Worm (Caenorhabditis elegans) whole organism, late embryonic: ENCODE measurements around the gene srx-97.

Experiments
- C38D4.7 ChIP-seq: fragments of 200-800 bp; sonication (Bioruptor generic); optimal IDR thresholded peaks from 2 replicates; lab custom pipeline; 2018; ENCODE audit warnings: mild to moderate bottlenecking, missing genetic modification characterization, moderate library complexity, missing compliant biosample characterization
- K09A11.1 ChIP-seq: sonication (generic microtip); optimal IDR thresholded peaks from 2 replicates; lab custom pipeline; 2017; ENCODE audit warnings: antibody characterized with exemption, mild to moderate bottlenecking, missing genetic modification characterization, missing compliant biosample characterization; ENCODE audit not compliant: insufficient read depth
- T23F11.4 ChIP-seq: fragments of 200-800 bp; sonication (Bioruptor generic); optimal IDR thresholded peaks from 2 replicates; lab custom pipeline; 2018; ENCODE audit warnings: mild to moderate bottlenecking, missing genetic modification characterization, missing compliant biosample characterization
- ceh-14 ChIP-seq: sonication (generic microtip); optimal IDR thresholded peaks from 2 replicates; lab custom pipeline; 2016; ENCODE audit warnings: missing genotype, missing genetic modification characterization, missing compliant biosample characterization
- ceh-24 ChIP-seq: sonication (generic microtip); optimal IDR thresholded peaks from 2 replicates; lab custom pipeline; 2016; ENCODE audit warnings: mild to moderate bottlenecking, missing genetic modification characterization, missing compliant biosample characterization
- ceh-30 ChIP-seq: fragments of 150-350 bp; optimal IDR thresholded peaks from 2 replicates; lab custom pipeline; 2014; ENCODE audit warnings: missing biosample characterization, missing genetic modification characterization
- ceh-45 ChIP-seq: fragments of 200-800 bp; sonication (Bioruptor generic); IDR thresholded peaks from 2 replicates; pipeline ENCODE4 v1.3.6; 2022; ENCODE audit warnings: missing genetic modification reagents, missing genetic modification characterization, missing compliant biosample characterization
- ceh-6 ChIP-seq: fragments of 200-800 bp; sonication (Bioruptor generic); optimal IDR thresholded peaks from 2 replicates; lab custom pipeline; 2018; ENCODE audit warnings: mild to moderate bottlenecking, missing genetic modification characterization, missing compliant biosample characterization
- ceh-9 ChIP-seq: sonication (generic microtip); optimal IDR thresholded peaks from 2 replicates; lab custom pipeline; 2016; ENCODE audit warnings: mild to moderate bottlenecking, missing genetic modification characterization, inconsistent platforms, missing compliant biosample characterization
- dmd-4 ChIP-seq: sonication (generic microtip); optimal IDR thresholded peaks from 2 replicates; lab custom pipeline; 2016; ENCODE audit warnings: borderline replicate concordance, missing genetic modification characterization, missing compliant biosample characterization
- elt-2 ChIP-seq: sonication (generic microtip); optimal IDR thresholded peaks from 2 replicates; lab custom pipeline; 2016; ENCODE audit warnings: missing genetic modification reagents, missing genetic modification characterization, missing compliant biosample characterization
- eyg-1 ChIP-seq: sonication (generic microtip); optimal IDR thresholded peaks from 2 replicates; lab custom pipeline; 2016; ENCODE audit warnings: missing genotype, missing genetic modification characterization, missing compliant biosample characterization
- fax-1 ChIP-seq: sonication (generic microtip); optimal IDR thresholded peaks from 2 replicates; lab custom pipeline; 2016; ENCODE audit warnings: missing genotype, missing genetic modification characterization, missing compliant biosample characterization
- fkh-10 ChIP-seq: fragments of 150-350 bp; optimal IDR thresholded peaks from 2 replicates; lab custom pipeline; 2014; ENCODE audit warnings: missing biosample characterization, missing genetic modification reagents, missing genetic modification characterization
- fkh-6 ChIP-seq: sonication (generic microtip); optimal IDR thresholded peaks from 2 replicates; lab custom pipeline; 2016; ENCODE audit warnings: missing genetic modification characterization, missing compliant biosample characterization
- hlh-13 ChIP-seq: fragments of 200-800 bp; sonication (Bioruptor generic); optimal IDR thresholded peaks from 2 replicates; lab custom pipeline; 2018; ENCODE audit warnings: mild to moderate bottlenecking, missing genetic modification characterization, missing compliant biosample characterization
- lim-6 ChIP-seq: sonication (generic microtip); optimal IDR thresholded peaks from 2 replicates; lab custom pipeline; 2016; ENCODE audit warnings: missing genetic modification characterization, missing compliant biosample characterization
- lin-11 ChIP-seq: fragments of 200-800 bp; sonication (Bioruptor generic); optimal IDR thresholded peaks from 2 replicates; lab custom pipeline; 2018; ENCODE audit warnings: mild to moderate bottlenecking, missing genetic modification characterization, missing compliant biosample characterization
- madf-2 ChIP-seq: sonication (generic microtip); optimal IDR thresholded peaks from 2 replicates; lab custom pipeline; 2017; ENCODE audit warnings: missing genetic modification characterization, missing compliant biosample characterization
- mec-3 ChIP-seq: sonication (generic microtip); optimal IDR thresholded peaks from 2 replicates; lab custom pipeline; 2016; ENCODE audit warnings: borderline replicate concordance, missing genetic modification characterization, missing compliant biosample characterization
- npax-4 ChIP-seq: sonication (generic microtip); optimal IDR thresholded peaks from 2 replicates; lab custom pipeline; 2016; ENCODE audit warnings: missing genetic modification characterization, missing compliant biosample characterization
- odd-2 ChIP-seq: sonication (generic microtip); optimal IDR thresholded peaks from 2 replicates; lab custom pipeline; 2017; ENCODE audit warnings: antibody characterized with exemption, mild to moderate bottlenecking, missing genetic modification characterization, missing compliant biosample characterization
- pag-3 ChIP-seq: sonication (generic microtip); optimal IDR thresholded peaks from 2 replicates; lab custom pipeline; 2016; ENCODE audit warnings: missing compliant biosample characterization, missing genetic modification characterization, borderline replicate concordance
- pax-1 ChIP-seq: fragments of 150-350 bp; optimal IDR thresholded peaks from 2 replicates; lab custom pipeline; 2014; ENCODE audit warnings: missing biosample characterization, missing genetic modification characterization
- pqm-1 ChIP-seq: sonication (generic microtip); optimal IDR thresholded peaks from 2 replicates; lab custom pipeline; 2016; ENCODE audit warnings: missing genetic modification characterization, missing compliant biosample characterization
- ref-2 ChIP-seq: sonication (generic microtip); optimal IDR thresholded peaks from 2 replicates; lab custom pipeline; 2016; ENCODE audit warnings: missing genetic modification characterization, missing compliant biosample characterization
- rnt-1 ChIP-seq: sonication (generic microtip); optimal IDR thresholded peaks from 2 replicates; lab custom pipeline; 2016; ENCODE audit warnings: missing genetic modification characterization, missing compliant biosample characterization
- sox-2 ChIP-seq: fragments of 200-800 bp; sonication (Bioruptor generic); IDR thresholded peaks from 2 replicates; pipeline ENCODE4 v1.3.6; 2022; ENCODE audit warnings: missing genetic modification reagents, missing genetic modification characterization, missing compliant biosample characterization
- sox-4 ChIP-seq: sonication (generic microtip); optimal IDR thresholded peaks from 2 replicates; lab custom pipeline; 2017; ENCODE audit warnings: mild to moderate bottlenecking, missing genetic modification characterization, inconsistent platforms, missing compliant biosample characterization
- syd-9 ChIP-seq: sonication (generic microtip); optimal IDR thresholded peaks from 2 replicates; lab custom pipeline; 2016; ENCODE audit warnings: mild to moderate bottlenecking, missing genetic modification characterization, moderate library complexity, missing compliant biosample characterization
- tbx-2 ChIP-seq: sonication (generic microtip); optimal IDR thresholded peaks from 2 replicates; lab custom pipeline; 2016; ENCODE audit warnings: missing genetic modification characterization, missing compliant biosample characterization
- unc-42 ChIP-seq: sonication (generic microtip); optimal IDR thresholded peaks from 2 replicates; lab custom pipeline; 2016; ENCODE audit warnings: missing genotype, missing genetic modification characterization, missing compliant biosample characterization
- zip-5 ChIP-seq: sonication (generic microtip); optimal IDR thresholded peaks from 2 replicates; lab custom pipeline; 2016; ENCODE audit warnings: missing genetic modification characterization, missing compliant biosample characterization

Gene srx-97

DNA sequence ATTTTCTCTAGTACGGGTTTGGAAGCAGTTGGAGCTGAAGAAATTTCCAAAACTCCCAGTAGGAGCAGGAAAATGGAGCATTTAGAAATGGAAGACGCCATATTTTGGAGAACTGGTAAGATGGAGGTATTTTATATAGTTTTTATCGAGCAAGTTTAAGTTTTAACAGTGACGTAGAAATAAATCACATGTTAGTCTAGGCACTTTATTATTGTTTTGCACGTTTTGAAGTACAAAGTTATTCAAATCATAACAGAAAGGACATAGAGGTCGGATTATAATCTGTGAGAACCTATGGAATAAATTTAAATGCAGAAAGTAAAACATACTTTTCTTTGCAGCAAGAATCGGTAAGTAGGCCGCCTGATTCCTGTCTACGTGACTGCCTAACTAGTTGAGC, 5.4 kb downstream of the srx-97 start, which contains the start of gene F19B10.6:
Gene F19B10.6 (minus strand): TSS at position 101 of the 400 bp plus-strand sequence.
- TF ChIP-seq unc-42 (no peak), fkh-6 (tag; lab: Kevin White, UChicago) (no peak), K09A11.1 (tag; lab: Kevin White, UChicago) (no peak)

DNA sequence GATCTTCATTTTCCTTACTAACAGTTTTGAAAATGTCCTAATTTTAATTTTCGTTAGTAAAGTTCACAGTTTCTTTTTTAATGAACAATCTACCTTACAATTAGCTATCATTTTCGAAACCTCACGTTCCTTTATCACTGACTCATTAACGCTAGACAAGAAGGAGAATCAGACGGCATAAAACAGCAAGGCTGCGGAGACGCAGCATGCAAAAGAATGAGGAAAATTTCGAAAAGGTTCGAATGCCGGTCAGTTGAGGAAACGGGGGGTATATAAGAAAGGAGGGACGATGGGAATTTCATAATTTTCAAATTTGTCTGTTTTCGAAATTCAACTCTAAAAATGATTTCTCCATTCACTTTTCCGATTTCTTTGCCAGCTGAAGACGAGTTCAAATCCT, 7.3 kb downstream of the srx-97 start, which contains the start of gene F19B10.13:
Gene F19B10.13 (plus strand): TSS at position 343 of the 400 bp plus-strand sequence.
- TF ChIP-seq ceh-6 (GFP tag; lab: Kevin White, UChicago): no peak
- no peak for TF ChIP-seq npax-4 (tag; lab: Kevin White, UChicago)
- TF ChIP-seq madf-2 (tag; lab: Kevin White, UChicago): no peak
- TF ChIP-seq elt-2: peak; percentile 12

DNA sequence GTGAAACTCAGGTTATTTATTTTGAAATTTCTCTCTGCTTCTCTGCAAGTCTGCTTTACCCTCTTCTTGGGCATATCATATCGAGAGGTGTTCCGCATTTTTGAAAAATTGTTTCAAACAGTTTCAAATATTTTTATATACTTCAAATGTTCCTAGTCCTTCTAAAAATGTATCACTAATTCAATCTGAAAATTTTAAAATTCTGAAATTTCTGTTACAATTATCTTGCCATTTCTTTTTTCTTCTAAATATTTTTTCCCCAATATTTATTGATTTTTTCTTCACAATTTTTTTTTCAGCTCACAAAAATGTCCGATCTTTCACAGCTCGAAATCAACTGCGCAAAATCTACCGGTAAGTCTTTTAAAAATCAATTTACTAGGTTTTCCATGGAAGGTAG, 9.4 kb downstream of the srx-97 start, which contains the start of gene F19B10.4:
Gene F19B10.4 (plus strand): TSS at position 301 of the 400 bp plus-strand sequence.
- TF ChIP-seq zip-5 (no peak), eyg-1 (tag; lab: Kevin White, UChicago) (no peak), ceh-30 (tag; lab: Kevin White, UChicago) (no peak), madf-2 (tag; lab: Kevin White, UChicago) (no peak), npax-4 (tag; lab: Kevin White, UChicago) (no peak), lin-11 (tag; lab: Kevin White, UChicago) (no peak), dmd-4 (no peak), pqm-1 (tag; lab: Kevin White, UChicago) (no peak), pag-3 (tag; lab: Kevin White, UChicago) (no peak), syd-9 (tag; lab: Kevin White, UChicago) (no peak), rnt-1 (tag; lab: Kevin White, UChicago) (no peak), pax-1 (tag; lab: Kevin White, UChicago) (no peak), ref-2 (tag; lab: Kevin White, UChicago) (no peak)

DNA sequence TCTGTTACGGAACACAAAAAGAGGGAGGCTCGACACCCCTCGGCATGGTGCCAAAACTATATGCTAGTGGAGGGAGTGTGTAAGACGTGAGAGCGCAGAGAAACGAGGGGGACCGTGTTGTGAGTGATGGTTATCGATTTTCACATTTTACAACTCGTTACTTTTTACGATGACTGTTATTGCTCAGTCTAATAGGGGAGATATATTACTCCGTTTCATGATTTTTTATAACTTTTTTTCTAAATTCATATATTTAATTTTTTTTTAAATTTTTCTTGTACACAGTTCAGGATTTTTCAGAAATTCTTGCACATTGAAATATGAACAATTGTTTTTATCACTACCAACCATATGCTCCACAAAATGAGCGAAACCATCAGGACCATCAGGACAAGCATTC, 13.8 kb downstream of the srx-97 start, which contains the start of gene F19B10.5:
Gene F19B10.5 (plus strand): TSS at position 301 of the 400 bp plus-strand sequence.
- no peak for TF ChIP-seq odd-2 (tag; lab: Kevin White, UChicago)
- TF ChIP-seq sox-2 (GFP tag; lab: Robert Waterston, UW): no peak
- TF ChIP-seq, all 69 proteins: peak for 0

DNA sequence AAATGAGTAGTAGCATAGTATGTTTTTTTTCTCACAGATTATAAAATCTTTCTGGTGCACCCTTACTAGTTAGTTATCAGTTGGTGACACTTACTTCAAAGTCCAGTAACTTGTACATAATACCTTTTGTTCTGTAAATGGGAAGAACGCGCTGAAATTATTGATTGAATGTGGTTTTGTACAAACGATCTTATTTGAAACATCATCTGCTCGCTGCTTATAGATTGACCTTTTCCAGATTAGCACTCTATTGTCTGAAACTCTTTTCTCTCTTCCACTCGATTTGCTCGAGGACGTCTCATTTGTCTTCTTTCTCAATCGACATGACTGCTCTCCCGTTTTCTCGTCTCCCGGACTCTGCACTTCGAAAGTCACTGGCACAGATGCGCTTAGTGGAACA, 22.1 kb downstream of the srx-97 start, which contains the start of gene fbxb-33:
Gene fbxb-33 (plus strand): TSS at position 301 of the 400 bp plus-strand sequence.
- no peak for TF ChIP-seq T23F11.4
- no peak for TF ChIP-seq C38D4.7 (GFP tag; lab: Kevin White, UChicago)
- no peak for TF ChIP-seq sox-4
- TF ChIP-seq lin-11 (tag; lab: Kevin White, UChicago): no peak
- no peak for TF ChIP-seq mec-3 (tag; lab: Kevin White, UChicago)
- no peak for TF ChIP-seq ceh-45 (GFP tag; lab: Robert Waterston, UW)

DNA sequence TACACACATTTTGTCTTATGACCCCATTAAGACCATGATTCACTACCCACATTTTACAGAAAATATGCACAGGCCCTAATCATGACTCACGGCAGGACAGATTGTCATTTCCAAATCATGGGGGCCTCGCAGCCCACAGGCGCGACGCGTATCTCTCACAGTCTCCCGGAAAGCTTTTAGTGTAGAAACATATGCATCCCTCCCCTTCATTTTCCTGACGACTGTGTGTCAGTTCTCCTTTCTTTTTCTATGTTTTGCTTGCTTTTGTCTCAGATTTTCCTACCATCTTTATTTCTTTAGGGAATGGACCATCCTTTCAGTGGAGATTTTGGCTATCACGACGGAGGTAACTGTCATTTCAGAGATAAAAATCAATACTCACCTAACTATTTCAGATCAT, 28.0 kb downstream of the srx-97 start, which contains the start of gene M151.1:
Gene M151.1 (plus strand): TSS at position 301 of the 400 bp plus-strand sequence.
- no peak for TF ChIP-seq fax-1 (tag; lab: Kevin White, UChicago)
- TF ChIP-seq hlh-13 (GFP tag; lab: Kevin White, UChicago): no peak
- TF ChIP-seq, all 69 proteins: peak for 0

DNA sequence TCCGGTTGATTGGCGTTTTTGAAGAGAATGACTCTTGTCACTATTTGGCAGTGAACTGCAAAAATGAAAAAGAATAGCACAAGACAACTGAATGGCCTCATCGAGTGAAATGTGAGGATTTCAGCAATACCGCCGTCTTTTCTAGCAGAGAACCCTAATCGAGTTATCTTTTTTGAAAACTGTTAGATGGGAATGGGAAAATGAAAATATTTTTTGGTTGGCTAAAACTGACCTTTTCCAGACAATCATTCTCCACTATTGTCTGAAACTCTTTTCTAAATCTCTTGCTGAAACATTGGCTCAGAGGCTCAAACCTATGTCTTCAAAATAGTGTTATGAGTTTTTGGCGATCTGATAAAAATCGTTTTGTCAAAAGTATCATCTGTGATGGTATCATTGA, 29.0 kb downstream of the srx-97 start, which contains the start of gene M151.10:
Gene M151.10 (minus strand): TSS at position 101 of the 400 bp plus-strand sequence.
- no peak for TF ChIP-seq fkh-6 (tag; lab: Kevin White, UChicago)
- no peak for TF ChIP-seq ceh-9 (tag; lab: Kevin White, UChicago)
- no peak for TF ChIP-seq npax-4 (tag; lab: Kevin White, UChicago)
- TF ChIP-seq lim-6: no peak
- TF ChIP-seq ceh-30 (tag; lab: Kevin White, UChicago): no peak
- TF ChIP-seq pqm-1 (tag; lab: Kevin White, UChicago): no peak
- no peak for TF ChIP-seq pax-1 (tag; lab: Kevin White, UChicago)
- TF ChIP-seq ceh-14 (tag; lab: Kevin White, UChicago): no peak
- no peak for TF ChIP-seq rnt-1 (tag; lab: Kevin White, UChicago)
- no peak for TF ChIP-seq dmd-4
- no peak for TF ChIP-seq tbx-2
- no peak for TF ChIP-seq ceh-45 (GFP tag; lab: Robert Waterston, UW)
- no peak for TF ChIP-seq ceh-24 (tag; lab: Kevin White, UChicago)
- TF ChIP-seq fkh-10: no peak
